Worm (Caenorhabditis elegans) whole organism, mixed stage, embryonic: ENCODE measurements around the gene R04B5.7.

Experiments
- blmp-1 ChIP-seq: fragments of 150-350 bp; optimal IDR thresholded peaks from 2 replicates; lab custom pipeline; 2014; ENCODE audit warnings: missing biosample characterization, missing genetic modification characterization
- ceh-39 ChIP-seq: fragments of 150-350 bp; optimal IDR thresholded peaks from 2 replicates; lab custom pipeline; 2014; ENCODE audit warnings: missing biosample characterization, missing genetic modification characterization
- ceh-43 ChIP-seq: fragments of 200-800 bp; sonication (Bioruptor generic); optimal IDR thresholded peaks from 2 replicates; lab custom pipeline; 2018; ENCODE audit warnings: mild to moderate bottlenecking, missing genetic modification characterization, moderate library complexity, missing compliant biosample characterization
- ces-1 ChIP-seq: fragments of 150-350 bp; optimal IDR thresholded peaks from 2 replicates; lab custom pipeline; 2014; ENCODE audit warnings: missing biosample characterization, missing genetic modification reagents, missing genetic modification characterization
- hlh-1 ChIP-seq: fragments of 150-350 bp; optimal IDR thresholded peaks from 2 replicates; lab custom pipeline; 2014; ENCODE audit warnings: missing biosample characterization, missing genetic modification reagents, missing genetic modification characterization
- lin-13 ChIP-seq: fragments of 150-350 bp; optimal IDR thresholded peaks from 2 replicates; lab custom pipeline; 2014; ENCODE audit warnings: missing biosample characterization, missing genetic modification characterization
- lin-32 ChIP-seq: fragments of 200-800 bp; sonication (Bioruptor generic); optimal IDR thresholded peaks from 2 replicates; lab custom pipeline; 2018; ENCODE audit warnings: mild to moderate bottlenecking, missing genetic modification characterization, missing compliant biosample characterization
- mep-1 ChIP-seq: fragments of 150-350 bp; optimal IDR thresholded peaks from 2 replicates; lab custom pipeline; 2017; ENCODE audit warnings: missing biosample characterization, missing genetic modification reagents, missing genetic modification characterization, inconsistent platforms
- nhr-76 ChIP-seq: sonication (generic microtip); optimal IDR thresholded peaks from 2 replicates; lab custom pipeline; 2017; ENCODE audit warnings: missing biosample characterization, missing genetic modification characterization
- unc-62 ChIP-seq: fragments of 150-350 bp; optimal IDR thresholded peaks from 2 replicates; lab custom pipeline; 2014; ENCODE audit warnings: missing biosample characterization, missing genetic modification reagents, missing genetic modification characterization

DNA sequence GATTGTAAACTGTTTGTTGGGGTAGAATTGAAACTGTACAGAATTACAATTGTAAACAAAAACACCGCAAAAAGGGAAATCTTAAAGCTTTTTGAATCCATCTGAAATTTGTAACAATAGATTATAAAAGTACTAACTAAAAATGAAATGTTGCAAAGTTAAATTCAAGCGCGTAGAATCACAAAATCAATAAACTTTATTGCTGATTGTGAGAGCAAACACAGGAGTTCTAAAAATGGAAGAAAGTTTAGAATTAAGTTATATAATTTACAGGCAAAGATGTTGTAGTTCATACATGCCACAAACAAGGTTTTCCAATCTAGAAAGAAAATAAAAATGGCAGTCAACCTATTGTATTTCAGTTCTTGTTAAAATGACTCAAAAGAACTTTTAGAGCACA, 21.8 kb upstream of the R04B5.7 start, which contains the start of gene C08B6.3:
- TF ChIP-seq mep-1 (tag; lab: Kevin White, UChicago), result no peak
- no peak for TF ChIP-seq lin-13
- TF ChIP-seq unc-62 (GFP tag; lab: Kevin White, UChicago), result no peak
- TF ChIP-seq nhr-76, result no peak
- TF ChIP-seq ceh-43 (GFP tag; lab: Kevin White, UChicago), result no peak
- TF ChIP-seq ceh-39 (tag; lab: Kevin White, UChicago), result no peak
- no peak for TF ChIP-seq ces-1 (GFP tag; lab: Kevin White, UChicago)
- TF ChIP-seq lin-32, result no peak
- TF ChIP-seq blmp-1 (tag; lab: Kevin White, UChicago), result no peak
- no peak for TF ChIP-seq hlh-1 (tag; lab: Kevin White, UChicago)
